Worm (Caenorhabditis elegans): ENCODE measurements around the gene try-1.

DNA sequence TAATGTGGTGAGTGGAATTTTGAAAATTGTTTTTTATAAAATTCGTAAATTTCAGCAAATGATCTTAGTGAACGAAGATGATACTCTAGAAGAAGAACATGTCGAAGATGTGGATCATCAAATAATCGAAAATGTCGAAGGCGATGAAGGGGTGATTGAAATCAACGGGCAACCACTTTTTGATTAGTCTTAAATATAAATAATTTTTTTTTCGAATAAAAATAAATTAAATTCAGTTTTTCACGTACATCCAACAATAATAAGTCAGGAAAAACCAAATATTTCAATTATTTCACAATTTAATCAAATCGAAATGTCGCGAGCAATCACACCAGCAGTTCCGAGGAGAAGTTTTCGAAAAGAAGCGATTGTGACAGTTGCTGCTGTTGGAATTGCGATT lies 11.6 kb downstream of the try-1 start, which contains the start of gene ZK546.4:
- TF ChIP-seq unc-62 (GFP tag; optimal IDR thresholded peaks at IDR 0.05) (no peak), nhr-21 (tag; optimal IDR thresholded peaks at IDR 0.05) (no peak), F13H6.1 (tag; optimal IDR thresholded peaks at IDR 0.05) (no peak), egl-27 (tag; optimal IDR thresholded peaks at IDR 0.05) (no peak), ceh-16 (tag; optimal IDR thresholded peaks at IDR 0.05) (no peak), lin-39 (tag; optimal IDR thresholded peaks at IDR 0.05) (no peak), ceh-82 (tag; optimal IDR thresholded peaks at IDR 0.05) (no peak), R02D3.7 (tag; optimal IDR thresholded peaks at IDR 0.05) (no peak)

Data from whole organism, L2 larva.